Worm (Caenorhabditis elegans) whole organism, L4 larva: ENCODE results near the gene mrpl-53.

Experiments used
- F10B5.3 ChIP-seq: sonication (generic microtip); optimal IDR thresholded peaks from 2 replicates; lab custom pipeline; 2016; ENCODE audit warnings: mild to moderate bottlenecking, missing genetic modification characterization, missing compliant biosample characterization
- F26F4.8 ChIP-seq: fragments of 200-800 bp; sonication (Bioruptor generic); conservative IDR thresholded peaks from 2 replicates; pipeline ENCODE4 v1.3.6; 2022; ENCODE audit warnings: missing genetic modification characterization, missing compliant biosample characterization
- F49E8.2 ChIP-seq: sonication (generic microtip); optimal IDR thresholded peaks from 2 replicates; lab custom pipeline; 2016; ENCODE audit warnings: missing compliant biosample characterization, mild to moderate bottlenecking, missing genetic modification characterization, borderline replicate concordance
- T20F7.1 ChIP-seq: fragments of 200-800 bp; sonication (Bioruptor generic); optimal IDR thresholded peaks from 2 replicates; lab custom pipeline; 2018; ENCODE audit warnings: mild to moderate bottlenecking, missing genetic modification characterization, missing compliant biosample characterization
- Y105C5A.15 ChIP-seq: fragments of 200-800 bp; sonication (Bioruptor generic); IDR thresholded peaks from 2 replicates; pipeline ENCODE4 v1.3.6; 2022; ENCODE audit warnings: missing genetic modification characterization, missing compliant biosample characterization
- Y75B8A.6 ChIP-seq: fragments of 200-800 bp; sonication (Bioruptor generic); IDR thresholded peaks from 2 replicates; pipeline ENCODE4 v1.3.6; 2022; ENCODE audit warnings: missing genetic modification reagents, missing genetic modification characterization, missing compliant biosample characterization
- ZK337.2 ChIP-seq: fragments of 200-800 bp; sonication (Bioruptor generic); IDR thresholded peaks from 2 replicates; pipeline ENCODE4 v1.3.6; 2022; ENCODE audit warnings: missing genetic modification reagents, missing genetic modification characterization, missing compliant biosample characterization
- aha-1 ChIP-seq: fragments of 150-350 bp; peaks from one replicate; lab custom pipeline; 2014; ENCODE audit warnings: missing biosample characterization, missing genetic modification characterization
- ces-1 ChIP-seq: fragments of 150-350 bp; sonication (generic microtip); optimal IDR thresholded peaks from 4 replicates; lab custom pipeline; 2014; ENCODE audit warnings: missing biosample characterization, missing genetic modification reagents, missing genetic modification characterization
- cey-2 ChIP-seq: sonication (generic microtip); optimal IDR thresholded peaks from 3 replicates; lab custom pipeline; 2017; ENCODE audit warnings: missing genetic modification characterization, mild to moderate bottlenecking, missing compliant biosample characterization, antibody characterized with exemption, borderline replicate concordance; ENCODE audit not compliant: insufficient read depth
- daf-16 ChIP-seq, 3 experiments: sonication (generic microtip); optimal IDR thresholded peaks; 2 replicates each; lab custom pipeline; 2016 to 2017; ENCODE audit warnings: missing genetic modification characterization in 3 of 3, missing genetic modification reagents in 3 of 3, mild to moderate bottlenecking in 2 of 3, missing compliant biosample characterization in 2 of 3, missing biosample characterization in 1 of 3, moderate library complexity in 1 of 3
- daf-19 ChIP-seq: fragments of 200-800 bp; sonication (Bioruptor generic); conservative IDR thresholded peaks from 2 replicates; pipeline ENCODE4 v1.3.6; 2022; ENCODE audit warnings: missing genetic modification characterization, missing compliant biosample characterization
- daf-8 ChIP-seq: fragments of 200-800 bp; sonication (Bioruptor generic); IDR thresholded peaks from 2 replicates; pipeline ENCODE4 v1.3.6; 2022; ENCODE audit warnings: missing genetic modification characterization, missing compliant biosample characterization
- dmd-6 ChIP-seq: fragments of 200-800 bp; sonication (Bioruptor generic); IDR thresholded peaks from 2 replicates; pipeline ENCODE4 v1.3.6; 2022; ENCODE audit warnings: missing genetic modification reagents, missing genetic modification characterization, missing compliant biosample characterization
- duxl-1 ChIP-seq: sonication (generic microtip); optimal IDR thresholded peaks from 2 replicates; lab custom pipeline; 2016; ENCODE audit warnings: mild to moderate bottlenecking, missing genetic modification characterization, moderate library complexity, missing compliant biosample characterization; ENCODE audit not compliant: poor library complexity
- dve-1 ChIP-seq: sonication (generic microtip); optimal IDR thresholded peaks from 2 replicates; lab custom pipeline; 2017; ENCODE audit warnings: antibody characterized with exemption, mild to moderate bottlenecking, missing genetic modification characterization, missing compliant biosample characterization; ENCODE audit not compliant: insufficient read depth
- egl-43 ChIP-seq: fragments of 200-800 bp; sonication (Bioruptor generic); IDR thresholded peaks from 2 replicates; pipeline ENCODE4 v1.3.6; 2022; ENCODE audit warnings: missing genetic modification reagents, missing genetic modification characterization, missing compliant biosample characterization
- fkh-10 ChIP-seq: fragments of 150-350 bp; optimal IDR thresholded peaks from 2 replicates; lab custom pipeline; 2014; ENCODE audit warnings: missing biosample characterization, missing genetic modification reagents, missing genetic modification characterization
- gei-8 ChIP-seq: fragments of 200-800 bp; sonication (Bioruptor generic); optimal IDR thresholded peaks from 2 replicates; lab custom pipeline; 2018; ENCODE audit warnings: mild to moderate bottlenecking, missing genetic modification characterization, missing compliant biosample characterization
- hlh-11 ChIP-seq: fragments of 200-800 bp; sonication (Bioruptor generic); optimal IDR thresholded peaks from 2 replicates; lab custom pipeline; 2018; ENCODE audit warnings: mild to moderate bottlenecking, missing genetic modification characterization, missing compliant biosample characterization
- hlh-30 ChIP-seq: sonication (generic microtip); optimal IDR thresholded peaks from 2 replicates; lab custom pipeline; 2017; ENCODE audit warnings: antibody characterized with exemption, mild to moderate bottlenecking, missing genetic modification characterization, missing compliant biosample characterization; ENCODE audit not compliant: insufficient read depth
- jun-1 ChIP-seq: fragments of 150-350 bp; optimal IDR thresholded peaks from 2 replicates; lab custom pipeline; 2014; ENCODE audit warnings: missing biosample characterization, missing genetic modification reagents, missing genetic modification characterization
- lim-7 ChIP-seq: fragments of 200-800 bp; sonication (Bioruptor generic); IDR thresholded peaks from 2 replicates; pipeline ENCODE4 v1.3.6; 2022; ENCODE audit warnings: missing genetic modification characterization, missing compliant biosample characterization
- madf-9 ChIP-seq: fragments of 200-800 bp; sonication (Bioruptor generic); conservative IDR thresholded peaks from 2 replicates; pipeline ENCODE4 v1.3.6; 2022; ENCODE audit warnings: missing genetic modification reagents, missing genetic modification characterization, missing compliant biosample characterization
- mep-1 ChIP-seq: fragments of 150-350 bp; sonication (generic microtip); optimal IDR thresholded peaks from 3 replicates; lab custom pipeline; 2014; ENCODE audit warnings: missing biosample characterization, missing genetic modification characterization
- mes-2 ChIP-seq: sonication (generic microtip); optimal IDR thresholded peaks from 2 replicates; lab custom pipeline; 2016; ENCODE audit warnings: missing genotype, mild to moderate bottlenecking, missing genetic modification characterization, missing compliant biosample characterization; ENCODE audit not compliant: poor library complexity, severe bottlenecking
- mxl-3 ChIP-seq: fragments of 200-800 bp; sonication (Bioruptor generic); optimal IDR thresholded peaks from 2 replicates; lab custom pipeline; 2018; ENCODE audit warnings: mild to moderate bottlenecking, missing genetic modification characterization, missing compliant biosample characterization
- nhr-10 ChIP-seq: fragments of 150-350 bp; optimal IDR thresholded peaks from 2 replicates; lab custom pipeline; 2014; ENCODE audit warnings: missing biosample characterization, missing genetic modification characterization
- nhr-102 ChIP-seq: sonication (generic microtip); optimal IDR thresholded peaks from 2 replicates; lab custom pipeline; 2016; ENCODE audit warnings: mild to moderate bottlenecking, missing genetic modification characterization, moderate library complexity, missing compliant biosample characterization
- nhr-111 ChIP-seq: fragments of 200-800 bp; sonication (Bioruptor generic); optimal IDR thresholded peaks from 2 replicates; lab custom pipeline; 2018; ENCODE audit warnings: mild to moderate bottlenecking, missing genetic modification characterization, missing compliant biosample characterization
- nhr-28 ChIP-seq: fragments of 150-350 bp; optimal IDR thresholded peaks from 2 replicates; lab custom pipeline; 2014; ENCODE audit warnings: missing biosample characterization, missing genetic modification characterization
- nhr-42 ChIP-seq: fragments of 200-800 bp; sonication (Bioruptor generic); IDR thresholded peaks from 2 replicates; pipeline ENCODE4 v1.3.6; 2022; ENCODE audit warnings: missing genetic modification characterization, missing compliant biosample characterization
- nhr-48 ChIP-seq: sonication (generic microtip); optimal IDR thresholded peaks from 2 replicates; lab custom pipeline; 2016; ENCODE audit warnings: mild to moderate bottlenecking, missing genetic modification characterization, missing compliant biosample characterization
- php-3 ChIP-seq: fragments of 200-800 bp; sonication (Bioruptor generic); IDR thresholded peaks from 2 replicates; pipeline ENCODE4 v1.3.6; 2022; ENCODE audit warnings: missing genetic modification reagents, missing genetic modification characterization, missing compliant biosample characterization
- pqm-1 ChIP-seq: sonication (generic microtip); optimal IDR thresholded peaks from 2 replicates; lab custom pipeline; 2017; ENCODE audit warnings: missing biosample characterization, missing genetic modification characterization
- rbr-2 ChIP-seq: sonication (generic microtip); optimal IDR thresholded peaks from 2 replicates; lab custom pipeline; 2016; ENCODE audit warnings: missing genotype, missing genetic modification characterization, missing compliant biosample characterization
- saeg-2 ChIP-seq: fragments of 200-800 bp; sonication (Bioruptor generic); IDR thresholded peaks from 2 replicates; pipeline ENCODE4 v1.3.6; 2022; ENCODE audit warnings: missing genetic modification reagents, missing genetic modification characterization, missing compliant biosample characterization
- snpc-1.2 ChIP-seq: fragments of 200-800 bp; sonication (Bioruptor generic); IDR thresholded peaks from 2 replicates; pipeline ENCODE4 v1.3.6; 2022; ENCODE audit warnings: missing genetic modification reagents, missing genetic modification characterization, missing compliant biosample characterization
- snpc-4 ChIP-seq: fragments of 150-350 bp; optimal IDR thresholded peaks from 2 replicates; lab custom pipeline; 2014; ENCODE audit warnings: missing biosample characterization, missing genetic modification characterization
- spr-3 ChIP-seq: fragments of 200-800 bp; sonication (Bioruptor generic); optimal IDR thresholded peaks from 2 replicates; lab custom pipeline; 2018; ENCODE audit warnings: mild to moderate bottlenecking, missing genetic modification characterization, missing compliant biosample characterization
- tag-97 ChIP-seq: fragments of 200-800 bp; sonication (Bioruptor generic); IDR thresholded peaks from 2 replicates; pipeline ENCODE4 v1.3.6; 2022; ENCODE audit warnings: missing genetic modification characterization, missing compliant biosample characterization
- unc-39 ChIP-seq: sonication (generic microtip); optimal IDR thresholded peaks from 2 replicates; lab custom pipeline; 2017; ENCODE audit warnings: missing biosample characterization, missing genetic modification characterization
- unc-62 ChIP-seq, 3 experiments: fragments of 150-350 bp in 1 of 3; sonication (generic microtip); optimal IDR thresholded peaks in 2 of 3; peaks in 1 of 3; 1 replicate in 1 of 3; 2 replicates in 2 of 3; lab custom pipeline; 2014 to 2017; ENCODE audit warnings: missing biosample characterization in 3 of 3, missing genetic modification characterization in 3 of 3, missing genetic modification reagents in 3 of 3, missing genotype in 1 of 3
- zfp-3 ChIP-seq: fragments of 200-800 bp; sonication (Bioruptor generic); conservative IDR thresholded peaks from 2 replicates; pipeline ENCODE4 v1.3.6; 2022; ENCODE audit warnings: missing genetic modification reagents, missing genetic modification characterization, missing compliant biosample characterization
- zip-2 ChIP-seq: fragments of 150-350 bp; optimal IDR thresholded peaks from 2 replicates; lab custom pipeline; 2014; ENCODE audit warnings: missing biosample characterization, missing genetic modification characterization

The mrpl-53 gene

DNA sequence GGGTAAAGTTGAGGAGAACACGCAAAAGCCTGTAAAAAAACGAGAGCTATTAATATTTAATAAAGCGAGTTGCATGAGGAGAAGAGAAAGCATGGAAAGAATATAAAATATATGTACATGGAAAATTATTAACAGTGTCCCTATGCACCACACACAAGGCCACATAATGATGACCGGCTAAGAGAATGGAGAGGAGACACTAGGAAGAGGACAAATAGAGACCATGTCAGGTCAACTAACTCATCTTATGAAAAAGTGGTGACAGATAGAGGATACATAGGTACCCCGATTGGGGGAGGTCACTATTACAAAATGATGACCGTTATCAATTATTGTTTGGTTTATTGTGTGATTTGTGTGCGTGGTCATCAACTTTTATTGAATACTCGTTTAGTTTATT, 47.0 kb downstream of the mrpl-53 start, which contains the start of gene fzr-1:
TSS of gene fzr-1 (minus strand) at position 29 of the 400 bp plus-strand sequence.
- TF ChIP-seq snpc-4 (tag; lab: Kevin White, UChicago) (no peak), nhr-42 (GFP tag; lab: Robert Waterston, UW) (no peak), lim-7 (GFP tag; lab: Robert Waterston, UW) (no peak), F10B5.3 (tag; lab: Kevin White, UChicago) (no peak), fkh-10 (no peak), egl-43 (no peak), Y105C5A.15 (GFP tag; lab: Robert Waterston, UW) (no peak), jun-1 (tag; lab: Kevin White, UChicago) (no peak), daf-16 (GFP tag; optimal IDR thresholded peaks at IDR 0.05; lab: Kevin White, UChicago) (no peak), daf-16 (tag; optimal IDR thresholded peaks at IDR 0.05; lab: Kevin White, UChicago) (peak; percentile 16), nhr-10 (tag; lab: Kevin White, UChicago) (no peak), rbr-2 (tag; lab: Kevin White, UChicago) (no peak), dmd-6 (GFP tag; lab: Robert Waterston, UW) (no peak), tag-97 (GFP tag; lab: Robert Waterston, UW) (no peak), nhr-28 (tag; lab: Kevin White, UChicago) (peak; percentile 50)

DNA sequence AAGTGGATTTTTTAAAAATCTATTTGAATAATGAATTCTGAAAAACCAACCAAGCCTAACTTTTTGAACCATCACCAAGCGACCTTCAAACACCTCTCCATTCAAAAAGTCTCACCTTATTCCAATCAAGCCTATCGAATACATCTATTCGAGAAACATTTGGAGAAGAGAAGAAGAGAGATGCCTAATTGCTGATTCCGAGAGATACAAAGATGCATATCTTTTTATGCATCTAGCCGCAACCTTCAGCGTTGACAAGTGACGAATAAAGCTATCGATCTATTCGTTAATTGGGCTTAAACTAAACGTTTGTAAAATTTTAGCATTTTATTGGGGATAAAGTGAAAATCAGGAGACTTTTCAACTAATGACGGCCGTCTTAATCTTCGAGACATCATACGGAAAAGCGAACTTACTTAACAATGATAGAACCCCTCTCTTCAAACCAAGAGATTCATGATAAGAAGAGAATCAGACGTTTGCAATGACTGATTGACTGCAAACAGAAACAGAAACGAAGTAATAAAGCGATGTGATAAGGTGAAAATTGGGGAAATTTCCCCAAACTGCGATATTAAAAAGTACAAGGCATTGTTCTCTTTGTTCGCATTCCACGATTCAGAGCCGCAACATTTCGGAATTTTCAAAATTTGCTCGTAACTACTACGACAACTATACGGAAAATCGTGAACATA, 47.7 kb downstream of the mrpl-53 start:
- TF ChIP-seq madf-9 (no peak), aha-1 (tag; lab: Kevin White, UChicago) (peak; percentile 50), hlh-11 (tag; lab: Kevin White, UChicago) (peak; percentile 32), gei-8 (GFP tag; lab: Kevin White, UChicago) (no peak), F49E8.2 (no peak), ces-1 (no peak), unc-62 (GFP tag; optimal IDR thresholded peaks at IDR 0.05 in 1 of 2; lab: Kevin White, UChicago) (peak in 1 of 2 experiments; percentile 70), unc-62 (tag; optimal IDR thresholded peaks at IDR 0.05; lab: Kevin White, UChicago) (no peak), lim-7 (GFP tag; lab: Robert Waterston, UW) (no peak), php-3 (no peak), spr-3 (GFP tag; lab: Kevin White, UChicago) (no peak), mes-2 (tag; lab: Kevin White, UChicago) (no peak), daf-8 (GFP tag; lab: Robert Waterston, UW) (no peak), nhr-28 (tag; lab: Kevin White, UChicago) (peak; percentile 77), F26F4.8 (GFP tag; lab: Robert Waterston, UW) (no peak), pqm-1 (tag; lab: Kevin White, UChicago) (peak; percentile 85), daf-19 (GFP tag; lab: Robert Waterston, UW) (no peak), jun-1 (tag; lab: Kevin White, UChicago) (no peak), unc-39 (no peak), dve-1 (tag; lab: Kevin White, UChicago) (peak; percentile 51), saeg-2 (GFP tag; lab: Robert Waterston, UW) (no peak), nhr-111 (GFP tag; lab: Kevin White, UChicago) (no peak), mxl-3 (peak; percentile 6), daf-16 (GFP tag; optimal IDR thresholded peaks at IDR 0.05; lab: Kevin White, UChicago) (no peak), daf-16 (tag; optimal IDR thresholded peaks at IDR 0.05; lab: Kevin White, UChicago) (peak; percentile 8), rbr-2 (tag; lab: Kevin White, UChicago) (no peak), dmd-6 (GFP tag; lab: Robert Waterston, UW) (peak; percentile 52), ZK337.2 (no peak), duxl-1 (tag; lab: Kevin White, UChicago) (no peak)

DNA sequence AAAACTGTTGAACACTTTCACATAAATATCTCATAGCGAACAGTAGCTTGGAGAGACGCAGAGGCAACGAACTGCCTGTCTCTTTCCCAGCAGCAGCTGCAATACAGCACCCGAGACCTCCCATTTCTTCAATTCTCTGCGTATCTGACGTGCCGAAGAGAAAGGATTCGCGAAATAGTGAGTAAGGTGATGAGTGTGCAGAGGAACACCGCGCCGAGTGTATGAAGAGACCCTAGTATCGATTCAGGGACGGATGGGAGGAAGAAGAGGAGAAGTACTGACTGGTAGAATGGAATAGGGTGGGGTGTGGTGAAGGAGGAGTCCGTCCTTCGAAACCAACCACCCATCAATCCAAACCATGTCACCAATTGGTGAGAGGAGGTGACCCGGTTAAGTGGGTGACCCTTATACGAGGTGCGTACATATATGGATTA, 48.7 kb downstream of the mrpl-53 start:
- TF ChIP-seq F26F4.8 (GFP tag; lab: Robert Waterston, UW) (no peak), mep-1 (tag; lab: Kevin White, UChicago) (peak; percentile 86), snpc-1.2 (GFP tag; lab: Robert Waterston, UW) (no peak), T20F7.1 (peak; percentile 8), zip-2 (tag; lab: Kevin White, UChicago) (no peak), nhr-102 (tag; lab: Kevin White, UChicago) (no peak), hlh-30 (tag; lab: Kevin White, UChicago) (peak; percentile 87), zfp-3 (GFP tag; lab: Robert Waterston, UW) (no peak), snpc-4 (tag; lab: Kevin White, UChicago) (no peak), Y75B8A.6 (GFP tag; lab: Robert Waterston, UW) (no peak), php-3 (no peak), unc-62 (GFP tag; optimal IDR thresholded peaks at IDR 0.05 in 1 of 2; lab: Kevin White, UChicago) (peak in 1 of 2 experiments; percentile 99), unc-62 (tag; optimal IDR thresholded peaks at IDR 0.05; lab: Kevin White, UChicago) (no peak), nhr-48 (tag; lab: Kevin White, UChicago) (peak; percentile 36), cey-2 (no peak)
